Fruit fly (Drosophila melanogaster): ENCODE results near the gene CG33928.

The CG33928 gene

DNA sequence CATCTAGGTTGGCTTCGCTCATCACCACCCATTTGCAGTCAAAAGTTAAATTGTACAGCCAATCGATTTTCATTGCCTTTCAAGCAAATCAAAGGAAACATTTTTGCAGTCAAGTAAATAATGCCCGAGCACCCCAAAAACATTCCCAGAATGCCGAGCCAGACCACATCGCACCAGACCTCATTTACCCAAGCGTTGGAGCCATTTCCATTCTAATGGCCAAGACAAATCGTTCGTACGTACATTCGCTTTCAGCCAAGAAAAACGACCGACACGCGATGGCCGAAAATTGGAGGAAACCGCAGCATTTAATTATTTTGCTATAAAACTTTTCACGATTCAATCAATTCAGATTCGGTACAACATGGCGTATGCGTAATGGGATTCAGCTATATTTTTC is 11.4 kb downstream of the CG33928 start (continued):
- TF ChIP-seq CG12219 (GFP tag; optimal IDR thresholded peaks at IDR 0.05): no peak
- TF ChIP-seq sd (tag; optimal IDR thresholded peaks at IDR 0.05): peak; percentile 76
- TF ChIP-seq da (GFP tag; optimal IDR thresholded peaks at IDR 0.05): no peak
- no peak for TF ChIP-seq CG13287 (GFP tag; IDR thresholded peaks at IDR 0.05; ENCODE audit: partially characterized antibody)
- no peak for TF ChIP-seq wdn (GFP tag; IDR thresholded peaks at IDR 0.05)

DNA sequence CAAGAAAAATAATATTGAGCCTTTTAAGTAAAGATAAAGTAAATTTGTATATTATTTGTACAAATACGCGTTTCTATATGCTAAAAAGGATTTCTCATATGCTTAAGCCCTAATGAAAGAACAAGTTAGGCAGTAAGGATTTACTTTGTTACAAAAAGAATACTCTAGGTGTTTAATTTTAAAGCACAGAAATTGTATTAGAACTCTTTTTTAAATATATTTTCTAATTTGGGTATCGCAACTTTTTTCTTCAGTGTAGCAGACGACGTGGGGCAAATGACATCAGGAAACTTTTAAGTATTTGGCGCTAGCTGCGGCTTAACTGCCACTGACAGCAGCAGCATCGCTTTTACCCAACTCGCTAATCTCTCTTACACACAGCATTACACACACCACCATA is 14.3 kb downstream of the CG33928 start:
- peak in 1 of 2 experiments; percentile 32 for TF ChIP-seq Hr51 (GFP tag; optimal IDR thresholded peaks at IDR 0.05)
- peak; percentile 57 for TF ChIP-seq sens (GFP tag)
- TF ChIP-seq Dref (GFP tag; IDR thresholded peaks at IDR 0.05): no peak
- TF ChIP-seq CG8765 (GFP tag; IDR thresholded peaks at IDR 0.05): no peak
- no peak for TF ChIP-seq sisA (GFP tag; IDR thresholded peaks at IDR 0.05)
- peak; percentile 38 for TF ChIP-seq dmrt99B (tag; optimal IDR thresholded peaks at IDR 0.05)
- TF ChIP-seq CG8359 (GFP tag; optimal IDR thresholded peaks at IDR 0.05; ENCODE audit: borderline replicate concordance): no peak
- no peak for TF ChIP-seq CG7372 (GFP tag; IDR thresholded peaks at IDR 0.05)
- TF ChIP-seq CG18619 (GFP tag; optimal IDR thresholded peaks at IDR 0.05): peak; percentile 10
- peak; percentile 61 for TF ChIP-seq Med (GFP tag)
- peak; percentile 17 for TF ChIP-seq CG7839 (tag; optimal IDR thresholded peaks at IDR 0.05)
- peak in 1 of 2 experiments; percentile 2 for TF ChIP-seq bsh (GFP tag; optimal IDR thresholded peaks at IDR 0.05)
- TF ChIP-seq sim (GFP tag; IDR thresholded peaks at IDR 0.05): no peak
- TF ChIP-seq pnt (GFP tag; optimal IDR thresholded peaks at IDR 0.05): no peak
- TF ChIP-seq Antp (GFP tag; optimal IDR thresholded peaks at IDR 0.05): no peak
- peak; percentile 1 for TF ChIP-seq unpg (GFP tag; optimal IDR thresholded peaks at IDR 0.05)
- TF ChIP-seq oc (tag; optimal IDR thresholded peaks at IDR 0.05): peak; percentile 13
- peak; percentile 26 for TF ChIP-seq CG2120 (GFP tag; optimal IDR thresholded peaks at IDR 0.05)
- peak; percentile 30 for TF ChIP-seq Sox102F (GFP tag; optimal IDR thresholded peaks at IDR 0.05)
- TF ChIP-seq gem (tag; optimal IDR thresholded peaks at IDR 0.05): peak; percentile 39
- TF ChIP-seq Ada2b (GFP tag; IDR thresholded peaks at IDR 0.05): peak; percentile 12; the same call in 1 of the 2 replicates
- TF ChIP-seq lab (GFP tag; optimal IDR thresholded peaks at IDR 0.05): peak; percentile 28
- TF ChIP-seq Vsx1 (GFP tag; optimal IDR thresholded peaks at IDR 0.05): no peak
- TF ChIP-seq tio (GFP tag; optimal IDR thresholded peaks at IDR 0.05): no peak
- peak; percentile 27 for TF ChIP-seq CG2678 (tag; optimal IDR thresholded peaks at IDR 0.05)
- TF ChIP-seq CG18599 (GFP tag; optimal IDR thresholded peaks at IDR 0.05): peak; percentile 44
- peak; percentile 27 for TF ChIP-seq grau (tag; optimal IDR thresholded peaks at IDR 0.05)
- peak; percentile 6 for TF ChIP-seq CG7556 (GFP tag; optimal IDR thresholded peaks at IDR 0.05)
- TF ChIP-seq CG11504 (tag; optimal IDR thresholded peaks at IDR 0.05): peak; percentile 60
- no peak for TF ChIP-seq CG4404 (GFP tag; IDR thresholded peaks at IDR 0.05)
- peak; percentile 14 for TF ChIP-seq CG13424 (tag; optimal IDR thresholded peaks at IDR 0.05)
- TF ChIP-seq Hmr (GFP tag; optimal IDR thresholded peaks at IDR 0.05): peak; percentile 28
- TF ChIP-seq Fer1 (GFP tag; optimal IDR thresholded peaks at IDR 0.05): peak; percentile 19
- TF ChIP-seq ATbp (GFP tag; optimal IDR thresholded peaks at IDR 0.05): peak; percentile 8
- TF ChIP-seq PHDP (tag; optimal IDR thresholded peaks at IDR 0.05): peak; percentile 29
